Worm (Caenorhabditis elegans) whole organism, L3 larva: ENCODE data around the gene lon-8.

Experiments
- elt-3 ChIP-seq, 3 experiments: fragments of 150-350 bp in 1 of 3; sonication (generic microtip) in 2 of 3; optimal IDR thresholded peaks; 2 replicates in 2 of 3; 4 replicates in 1 of 3; lab custom pipeline; 2014 to 2017; ENCODE audit warnings: missing biosample characterization in 3 of 3, missing genetic modification characterization in 3 of 3
- lin-15B ChIP-seq: fragments of 150-350 bp; optimal IDR thresholded peaks from 2 replicates; lab custom pipeline; 2014; ENCODE audit warnings: missing biosample characterization, missing genetic modification characterization
- nfya-1 ChIP-seq: sonication (generic microtip); optimal IDR thresholded peaks from 2 replicates; lab custom pipeline; 2017; ENCODE audit warnings: missing genetic modification characterization, mild to moderate bottlenecking, missing compliant biosample characterization, antibody characterized with exemption, moderate library complexity; ENCODE audit not compliant: insufficient read depth

ce11 chrV:17947266-17947665 lies 53.9 kb downstream of the lon-8 start:
- no peak for TF ChIP-seq nfya-1
- TF ChIP-seq elt-3 (tag; optimal IDR thresholded peaks at IDR 0.05; lab: Kevin White, UChicago) = no peak
- no peak for TF ChIP-seq lin-15B (tag; lab: Kevin White, UChicago)
